Fruit fly (Drosophila melanogaster) whole organism, embryonic: ENCODE data around the gene CG4770.

Experiments
- Antp ChIP-seq: fragments of 200-800 bp; sonication (Bioruptor generic); optimal IDR thresholded peaks from 3 replicates; lab custom pipeline; 2016; ENCODE audit warnings: missing biosample characterization, missing genetic modification characterization
- Atf-2 ChIP-seq: fragments of 200-800 bp; sonication (Bioruptor generic); optimal IDR thresholded peaks from 2 replicates; lab custom pipeline; 2016; ENCODE audit warnings: missing biosample characterization, missing genetic modification characterization
- B-H2 ChIP-seq: fragments of 200-800 bp; sonication (Bioruptor generic); optimal IDR thresholded peaks from 2 replicates; lab custom pipeline; 2018; ENCODE audit warnings: missing biosample characterization, mild to moderate bottlenecking, missing genetic modification characterization
- CG10431 ChIP-seq: fragments of 200-800 bp; sonication (Bioruptor generic); optimal IDR thresholded peaks from 3 replicates; lab custom pipeline; 2018; ENCODE audit warnings: missing biosample characterization, mild to moderate bottlenecking, missing genetic modification characterization
- CG10543 ChIP-seq: fragments of 200-800 bp; sonication (Bioruptor generic); optimal IDR thresholded peaks from 3 replicates; lab custom pipeline; 2017; ENCODE audit warnings: missing biosample characterization, mild to moderate bottlenecking, missing genetic modification characterization, moderate library complexity
- CG10565 ChIP-seq: fragments of 200-800 bp; sonication (Bioruptor generic); optimal IDR thresholded peaks from 3 replicates; lab custom pipeline; 2016; ENCODE audit warnings: missing biosample characterization, mild to moderate bottlenecking, missing genetic modification characterization
- CG10959 ChIP-seq: fragments of 200-800 bp; sonication (Bioruptor generic); IDR thresholded peaks from 2 replicates; pipeline ENCODE4 v1.3.6; 2022; ENCODE audit warnings: missing biosample characterization, missing genetic modification characterization
- CG11247 ChIP-seq: fragments of 200-800 bp; sonication (Bioruptor generic); IDR thresholded peaks from 2 replicates; pipeline ENCODE4 v1.3.6; 2022; ENCODE audit warnings: missing biosample characterization, missing genetic modification characterization
- CG11696 ChIP-seq: fragments of 200-800 bp; sonication (Bioruptor generic); IDR thresholded peaks from 2 replicates; pipeline ENCODE4 v1.3.6; 2022; ENCODE audit warnings: missing biosample characterization, missing genetic modification characterization
- CG1233 ChIP-seq: fragments of 200-800 bp; sonication (Bioruptor generic); optimal IDR thresholded peaks from 4 replicates; lab custom pipeline; 2018; ENCODE audit warnings: missing biosample characterization, mild to moderate bottlenecking, missing genetic modification characterization
- CG12769 ChIP-seq: fragments of 200-800 bp; sonication (Bioruptor generic); optimal IDR thresholded peaks from 2 replicates; lab custom pipeline; 2019; ENCODE audit warnings: missing biosample characterization, mild to moderate bottlenecking, missing genetic modification characterization, moderate library complexity
- CG18599 ChIP-seq: fragments of 200-800 bp; sonication (Bioruptor generic); optimal IDR thresholded peaks from 3 replicates; lab custom pipeline; 2017; ENCODE audit warnings: missing biosample characterization, missing genetic modification characterization, mild to moderate bottlenecking, moderate library complexity, missing genetic modification reagents
- CG2120 ChIP-seq: fragments of 200-800 bp; sonication (Bioruptor generic); optimal IDR thresholded peaks from 3 replicates; lab custom pipeline; 2016; ENCODE audit warnings: missing biosample characterization, missing genetic modification characterization
- CG30020 ChIP-seq: fragments of 200-800 bp; optimal IDR thresholded peaks from 2 replicates; lab custom pipeline; 2019; ENCODE audit warnings: missing biosample characterization, mild to moderate bottlenecking, missing genetic modification characterization, moderate library complexity
- CG30431 ChIP-seq: fragments of 200-800 bp; sonication (Bioruptor generic); optimal IDR thresholded peaks from 2 replicates; lab custom pipeline; 2017; ENCODE audit warnings: missing biosample characterization, missing genetic modification characterization
- CG31365 ChIP-seq: fragments of 200-800 bp; sonication (Bioruptor generic); optimal IDR thresholded peaks from 2 replicates; lab custom pipeline; 2018; ENCODE audit warnings: missing biosample characterization, mild to moderate bottlenecking, missing genetic modification characterization
- CG3163 ChIP-seq: fragments of 200-800 bp; sonication (Bioruptor generic); optimal IDR thresholded peaks from 3 replicates; lab custom pipeline; 2016; ENCODE audit warnings: missing biosample characterization, missing genetic modification characterization
- CG3281 ChIP-seq: fragments of 200-800 bp; sonication (Bioruptor generic); optimal IDR thresholded peaks from 3 replicates; lab custom pipeline; 2017; ENCODE audit warnings: missing biosample characterization, mild to moderate bottlenecking, missing genetic modification characterization
- CG3838 ChIP-seq: fragments of 200-800 bp; sonication (Bioruptor generic); optimal IDR thresholded peaks from 3 replicates; lab custom pipeline; 2016; ENCODE audit warnings: missing biosample characterization, missing genetic modification characterization
- CG3995 ChIP-seq: fragments of 200-800 bp; sonication (Bioruptor generic); optimal IDR thresholded peaks from 3 replicates; lab custom pipeline; 2016; ENCODE audit warnings: missing biosample characterization, missing genetic modification characterization
- CG6272 ChIP-seq: fragments of 200-800 bp; sonication (Bioruptor generic); IDR thresholded peaks from 2 replicates; pipeline ENCODE4 v1.3.6; 2022; ENCODE audit warnings: missing biosample characterization, missing genetic modification characterization
- CG6791 ChIP-seq: fragments of 200-800 bp; sonication (Bioruptor generic); IDR thresholded peaks from 3 replicates; pipeline ENCODE4 v1.3.6; 2022; ENCODE audit warnings: missing biosample characterization, missing genetic modification characterization; ENCODE audit not compliant: partially characterized antibody
- CG8924 ChIP-seq: fragments of 200-800 bp; optimal IDR thresholded peaks from 3 replicates; lab custom pipeline; 2019; ENCODE audit warnings: missing biosample characterization, mild to moderate bottlenecking, missing genetic modification characterization, moderate library complexity
- CG9797 ChIP-seq: fragments of 200-800 bp; sonication (Bioruptor generic); optimal IDR thresholded peaks from 3 replicates; lab custom pipeline; 2018; ENCODE audit warnings: missing biosample characterization, mild to moderate bottlenecking, missing genetic modification characterization
- Dek ChIP-seq: fragments of 200-800 bp; sonication (Bioruptor generic); optimal IDR thresholded peaks from 3 replicates; lab custom pipeline; 2019; ENCODE audit warnings: missing biosample characterization, mild to moderate bottlenecking, missing genetic modification characterization, moderate library complexity
- Dp ChIP-seq: fragments of 200-800 bp; sonication (Bioruptor generic); optimal IDR thresholded peaks from 2 replicates; lab custom pipeline; 2018; ENCODE audit warnings: missing biosample characterization, mild to moderate bottlenecking, missing genetic modification characterization, moderate library complexity
- Dref ChIP-seq: fragments of 200-800 bp; sonication (Bioruptor generic); IDR thresholded peaks from 2 replicates; pipeline ENCODE4 v1.3.6; 2022; ENCODE audit warnings: missing biosample characterization, missing genetic modification characterization
- H2.0 ChIP-seq: fragments of 200-800 bp; sonication (Bioruptor generic); IDR thresholded peaks from 2 replicates; pipeline ENCODE4 v1.3.6; 2022; ENCODE audit warnings: missing biosample characterization, missing genetic modification characterization
- HLHmδ ChIP-seq: fragments of 200-800 bp; sonication (Bioruptor generic); optimal IDR thresholded peaks from 2 replicates; lab custom pipeline; 2018; ENCODE audit warnings: missing biosample characterization, mild to moderate bottlenecking, missing genetic modification characterization, moderate library complexity
- Hr3 ChIP-seq: fragments of 200-800 bp; sonication (Bioruptor generic); optimal IDR thresholded peaks from 3 replicates; lab custom pipeline; 2016; ENCODE audit warnings: missing biosample characterization, missing genetic modification characterization
- Hsf ChIP-seq: fragments of 200-800 bp; sonication (Bioruptor generic); optimal IDR thresholded peaks from 3 replicates; lab custom pipeline; 2016; ENCODE audit warnings: missing biosample characterization, missing genetic modification characterization
- MESR4 ChIP-seq: fragments of 200-800 bp; sonication (Bioruptor generic); optimal IDR thresholded peaks from 2 replicates; lab custom pipeline; 2018; ENCODE audit warnings: missing biosample characterization, mild to moderate bottlenecking, missing genetic modification characterization, moderate library complexity
- Nf-YC ChIP-seq: fragments of 200-800 bp; optimal IDR thresholded peaks from 3 replicates; lab custom pipeline; 2019; ENCODE audit warnings: missing biosample characterization, mild to moderate bottlenecking, missing genetic modification characterization, moderate library complexity
- Ptx1 ChIP-seq: fragments of 200-800 bp; sonication (Bioruptor generic); IDR thresholded peaks from 2 replicates; pipeline ENCODE4 v1.3.6; 2022; ENCODE audit warnings: missing biosample characterization, missing genetic modification characterization
- Side ChIP-seq: fragments of 200-800 bp; sonication (Bioruptor generic); optimal IDR thresholded peaks from 2 replicates; lab custom pipeline; 2016; ENCODE audit warnings: missing biosample characterization, missing genetic modification characterization
- bab2 ChIP-seq: fragments of 200-800 bp; sonication (Bioruptor generic); optimal IDR thresholded peaks from 2 replicates; lab custom pipeline; 2016; ENCODE audit warnings: missing biosample characterization, missing genetic modification characterization
- bsh ChIP-seq, 2 experiments: fragments of 200-800 bp; sonication (Bioruptor generic); optimal IDR thresholded peaks; 2 replicates each; lab custom pipeline; 2017 to 2018; ENCODE audit warnings: mild to moderate bottlenecking in 2 of 2, missing biosample characterization in 2 of 2, missing genetic modification characterization in 2 of 2, moderate library complexity in 1 of 2
- btn ChIP-seq: fragments of 200-800 bp; sonication (Bioruptor generic); optimal IDR thresholded peaks from 2 replicates; lab custom pipeline; 2016; ENCODE audit warnings: missing biosample characterization, missing genetic modification characterization
- crp ChIP-seq, 2 experiments: fragments of 200-800 bp; sonication (Bioruptor generic); optimal IDR thresholded peaks; 2 replicates in 1 of 2; 3 replicates in 1 of 2; lab custom pipeline; 2017; ENCODE audit warnings: missing biosample characterization in 2 of 2, missing genetic modification characterization in 2 of 2, mild to moderate bottlenecking in 1 of 2, moderate library complexity in 1 of 2
- fru ChIP-seq: fragments of >200 bp; optimal IDR thresholded peaks from 2 replicates; lab custom pipeline; 2017
- grau ChIP-seq: fragments of 200-800 bp; optimal IDR thresholded peaks from 3 replicates; lab custom pipeline; 2019; ENCODE audit warnings: missing biosample characterization, mild to moderate bottlenecking, missing genetic modification characterization, moderate library complexity
- grn ChIP-seq: fragments of 200-800 bp; sonication (Bioruptor generic); optimal IDR thresholded peaks from 3 replicates; lab custom pipeline; 2017; ENCODE audit warnings: missing biosample characterization, missing genetic modification characterization
- gsb ChIP-seq: fragments of 200-800 bp; sonication (Bioruptor generic); IDR thresholded peaks from 2 replicates; pipeline ENCODE4 v1.3.6; 2022; ENCODE audit warnings: missing biosample characterization, missing genetic modification characterization
- ind ChIP-seq: fragments of 200-800 bp; sonication (Bioruptor generic); optimal IDR thresholded peaks from 3 replicates; lab custom pipeline; 2016; ENCODE audit warnings: missing biosample characterization, missing genetic modification characterization
- ro ChIP-seq: fragments of 200-800 bp; sonication (Bioruptor generic); IDR thresholded peaks from 2 replicates; pipeline ENCODE4 v1.3.6; 2022; ENCODE audit warnings: missing biosample characterization, missing genetic modification characterization
- schlank ChIP-seq: fragments of 200-800 bp; sonication (Bioruptor generic); optimal IDR thresholded peaks from 2 replicates; lab custom pipeline; 2018; ENCODE audit warnings: missing biosample characterization, mild to moderate bottlenecking, missing genetic modification characterization
- slou ChIP-seq: fragments of 200-800 bp; sonication (Bioruptor generic); optimal IDR thresholded peaks from 3 replicates; lab custom pipeline; 2016; ENCODE audit warnings: missing biosample characterization, missing genetic modification characterization
- trh ChIP-seq: fragments of 200-800 bp; sonication (Bioruptor generic); optimal IDR thresholded peaks from 2 replicates; lab custom pipeline; 2016; ENCODE audit warnings: missing biosample characterization, missing genetic modification characterization
- usp ChIP-seq: fragments of >200 bp; optimal IDR thresholded peaks from 2 replicates; lab custom pipeline; 2017; ENCODE audit warnings: missing biosample characterization, missing genetic modification characterization
- zfh1 ChIP-seq: fragments of 200-800 bp; sonication (Bioruptor generic); IDR thresholded peaks from 3 replicates; pipeline ENCODE4 v1.3.6; 2022; ENCODE audit warnings: missing biosample characterization, missing genetic modification characterization
- zfh2 ChIP-seq: fragments of 200-800 bp; sonication (Bioruptor generic); optimal IDR thresholded peaks from 2 replicates; lab custom pipeline; 2016; ENCODE audit warnings: missing biosample characterization, missing genetic modification characterization

CG4770 gene

DNA sequence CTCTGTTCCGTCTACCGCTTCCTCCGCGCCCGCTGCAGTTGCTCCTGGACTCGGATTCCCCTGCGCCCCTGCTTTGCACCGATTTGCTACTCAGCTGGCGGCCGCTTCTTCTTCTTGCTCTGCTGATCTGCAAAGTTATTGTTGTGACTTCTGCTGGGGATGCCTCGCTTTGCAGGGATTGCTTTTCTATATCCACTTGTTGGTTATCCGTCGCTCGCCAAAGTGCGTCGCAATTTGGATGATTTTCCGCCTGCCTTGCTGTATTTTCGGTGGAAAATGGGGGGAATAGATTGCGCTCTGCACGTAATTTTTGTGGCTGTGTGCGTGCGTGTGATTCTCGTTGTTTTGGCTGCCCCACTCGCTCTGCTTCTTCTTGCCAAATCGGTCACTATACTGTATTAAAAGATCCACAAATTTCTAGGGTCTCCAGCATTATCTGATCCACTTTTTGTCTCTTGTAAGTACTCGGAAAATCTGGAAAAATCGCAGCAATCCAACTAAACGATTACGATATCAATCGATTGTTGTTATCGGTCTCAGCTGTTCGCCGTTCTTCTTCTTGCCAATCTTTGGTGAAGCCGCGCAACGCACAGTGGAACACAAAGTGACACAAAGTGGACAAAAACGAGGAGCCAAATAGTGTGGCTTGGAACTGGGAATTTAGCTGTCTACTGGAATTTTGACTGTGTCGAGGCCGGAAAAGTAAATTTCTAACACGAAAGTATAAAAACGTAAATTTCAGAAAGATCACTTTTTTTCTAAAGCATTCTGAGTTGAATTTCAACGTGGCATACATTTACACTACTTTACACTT, 15.2 kb upstream of the CG4770 start, which contains the start of gene ClpX (continued):
- TF ChIP-seq ro (GFP tag; lab: Robert Waterston, UW), result no peak
- no peak for TF ChIP-seq Antp (GFP tag; lab: Kevin White, UChicago)
- TF ChIP-seq CG10565 (GFP tag; lab: Kevin White, UChicago), result no peak
- no peak for TF ChIP-seq Hr3 (GFP tag; lab: Kevin White, UChicago)
- TF ChIP-seq trh, result no peak
- no peak for TF ChIP-seq CG10431 (GFP tag; lab: Kevin White, UChicago)
- peak; percentile 87 for TF ChIP-seq MESR4 (GFP tag; lab: Kevin White, UChicago)
- TF ChIP-seq CG1233 (GFP tag; lab: Kevin White, UChicago), result no peak
- TF ChIP-seq CG31365 (tag; lab: Kevin White, UChicago), result peak; percentile 7
- TF ChIP-seq HLHmδ (GFP tag; lab: Kevin White, UChicago), result peak; percentile 29
- TF ChIP-seq Dp (GFP tag; lab: Kevin White, UChicago), result peak; percentile 51
- no peak for TF ChIP-seq schlank
- peak; percentile 16 for TF ChIP-seq grau (tag; lab: Kevin White, UChicago)
- TF ChIP-seq zfh2, result no peak
- no peak for TF ChIP-seq gsb (GFP tag; lab: Robert Waterston, UW)
- TF ChIP-seq CG30431, result no peak
- no peak for TF ChIP-seq CG11696 (GFP tag; lab: Robert Waterston, UW)
- no peak for TF ChIP-seq Atf-2
- no peak for TF ChIP-seq Side (GFP tag; lab: Kevin White, UChicago)
- TF ChIP-seq CG6791, result peak; percentile 75
- no peak for TF ChIP-seq bsh (GFP tag; optimal IDR thresholded peaks at IDR 0.05; lab: Kevin White, UChicago)
- no peak for TF ChIP-seq zfh1 (GFP tag; lab: Robert Waterston, UW)
- TF ChIP-seq crp (GFP tag; optimal IDR thresholded peaks at IDR 0.05; lab: Kevin White, UChicago), result peak; percentile 82 to 97
- no peak for TF ChIP-seq ind
- peak; percentile 23 for TF ChIP-seq CG2120 (GFP tag; lab: Kevin White, UChicago)
- no peak for TF ChIP-seq CG10959 (GFP tag; lab: Robert Waterston, UW)
- TF ChIP-seq usp (GFP tag; lab: Kevin White, UChicago), result no peak
- no peak for TF ChIP-seq fru
- no peak for TF ChIP-seq Ptx1 (GFP tag; lab: Robert Waterston, UW)
- no peak for TF ChIP-seq CG30020
- no peak for TF ChIP-seq CG11247
- TF ChIP-seq CG3163 (GFP tag; lab: Kevin White, UChicago), result no peak
- peak; percentile 28 for TF ChIP-seq Nf-YC (tag; lab: Kevin White, UChicago)
- TF ChIP-seq CG12769 (tag; lab: Kevin White, UChicago), result no peak
- no peak for TF ChIP-seq CG6272 (GFP tag; lab: Robert Waterston, UW)
- TF ChIP-seq grn (GFP tag; lab: Kevin White, UChicago), result no peak
- peak; percentile 28 for TF ChIP-seq CG10543
- peak; percentile 63 for TF ChIP-seq B-H2 (GFP tag; lab: Kevin White, UChicago)
- TF ChIP-seq slou, result no peak
- TF ChIP-seq bab2 (GFP tag; lab: Kevin White, UChicago), result no peak
- TF ChIP-seq CG9797 (GFP tag; lab: Kevin White, UChicago), result peak; percentile 23
- TF ChIP-seq Dref (GFP tag; lab: Robert Waterston, UW), result peak; percentile 78
- TF ChIP-seq CG8924 (tag; lab: Kevin White, UChicago), result no peak
- TF ChIP-seq CG3838 (GFP tag; lab: Kevin White, UChicago), result no peak
- TF ChIP-seq CG18599 (GFP tag; lab: Kevin White, UChicago), result no peak
- TF ChIP-seq Hsf (GFP tag; lab: Kevin White, UChicago), result no peak
- peak; percentile 20 for TF ChIP-seq Dek
- no peak for TF ChIP-seq H2.0 (GFP tag; lab: Robert Waterston, UW)
- TF ChIP-seq CG3281 (GFP tag; lab: Kevin White, UChicago), result peak; percentile 17
- TF ChIP-seq btn, result no peak
- no peak for TF ChIP-seq CG3995
